Fruit fly (Drosophila melanogaster): ENCODE results near the gene yellow-k.

The yellow-k gene

DNA sequence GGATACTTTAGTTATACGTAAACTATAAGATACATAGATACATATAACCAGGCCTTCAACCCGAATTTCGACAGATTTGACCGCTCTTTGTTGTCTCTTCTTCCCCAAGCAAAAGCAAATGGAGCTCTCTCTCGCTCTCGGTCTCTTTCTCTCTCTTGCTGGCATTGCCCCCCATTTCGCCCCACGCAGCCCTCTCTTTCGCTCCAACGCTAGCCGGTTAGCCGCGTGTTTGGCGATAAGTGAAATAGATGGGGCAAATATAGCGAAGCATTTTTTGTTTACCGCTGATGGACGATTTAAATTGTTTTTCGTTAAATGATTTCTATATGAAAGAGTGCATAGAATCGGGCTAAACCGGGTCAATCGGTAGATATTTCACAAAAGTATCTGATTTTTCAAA lies 6.0 kb upstream of the yellow-k start (continued):
- no peak for TF ChIP-seq luna (GFP tag; optimal IDR thresholded peaks at IDR 0.05)
- TF ChIP-seq CG2199 (GFP tag; IDR thresholded peaks at IDR 0.05) = peak; percentile 40; the same call in 1 of the 3 replicates
- TF ChIP-seq Neu2 (GFP tag; optimal IDR thresholded peaks at IDR 0.05; ENCODE audit: borderline replicate concordance) = no peak
- no peak for TF ChIP-seq E2f1 (GFP tag; IDR thresholded peaks at IDR 0.05)
- TF ChIP-seq ftz-f1 (GFP tag; optimal IDR thresholded peaks at IDR 0.05) = peak; percentile 86
- TF ChIP-seq dm (GFP tag; optimal IDR thresholded peaks at IDR 0.05) = peak; percentile 17
- TF ChIP-seq YL-1 (GFP tag; optimal IDR thresholded peaks at IDR 0.05) = no peak
- TF ChIP-seq so (GFP tag; IDR thresholded peaks at IDR 0.05) = peak; percentile 30; the same call in 1 of the 3 replicates
- TF ChIP-seq her (GFP tag; optimal IDR thresholded peaks at IDR 0.05) = peak; percentile 35
- no peak for TF ChIP-seq Chrac-16 (GFP tag; optimal IDR thresholded peaks at IDR 0.05)
- TF ChIP-seq abd-A (tag; optimal IDR thresholded peaks at IDR 0.05) = peak; percentile 86
- peak; percentile 32 for TF ChIP-seq CG9437 (GFP tag; optimal IDR thresholded peaks at IDR 0.05)
- no peak for TF ChIP-seq H15 (GFP tag; IDR thresholded peaks at IDR 0.05)
- peak; percentile 66 for TF ChIP-seq CG12769 (tag; optimal IDR thresholded peaks at IDR 0.05)
- peak; percentile 25; the same call in 1 of the 2 replicates for TF ChIP-seq hbn (GFP tag; IDR thresholded peaks at IDR 0.05; ENCODE audit: partially characterized antibody)
- no peak for TF ChIP-seq CG9727 (GFP tag; optimal IDR thresholded peaks at IDR 0.05)
- no peak for TF ChIP-seq CG31388 (GFP tag; optimal IDR thresholded peaks at IDR 0.05)
- no peak for TF ChIP-seq CG3065 (GFP tag; optimal IDR thresholded peaks at IDR 0.05)
- TF ChIP-seq Med (GFP tag) = peak; percentile 6
- TF ChIP-seq chn (GFP tag; optimal IDR thresholded peaks at IDR 0.05) = peak; percentile 84
- no peak for TF ChIP-seq D (optimal IDR thresholded peaks at IDR 0.05)
- no peak for TF ChIP-seq D (GFP tag; optimal IDR thresholded peaks at IDR 0.05)
- TF ChIP-seq HLHmδ (GFP tag; optimal IDR thresholded peaks at IDR 0.05) = no peak
- TF ChIP-seq yki (optimal IDR thresholded peaks at IDR 0.05) = peak; percentile 48
- TF ChIP-seq sd (tag; optimal IDR thresholded peaks at IDR 0.05) = peak; percentile 90
- TF ChIP-seq sr (GFP tag; IDR thresholded peaks at IDR 0.05) = no peak
- peak; percentile 49 for TF ChIP-seq lab (GFP tag; optimal IDR thresholded peaks at IDR 0.05)
- no peak for TF ChIP-seq Camta (GFP tag; optimal IDR thresholded peaks at IDR 0.05)
- TF ChIP-seq Hr3 (GFP tag; optimal IDR thresholded peaks at IDR 0.05) = no peak
- TF ChIP-seq Ets97D (GFP tag; optimal IDR thresholded peaks at IDR 0.05) = no peak
- TF ChIP-seq CG15514 (GFP tag; optimal IDR thresholded peaks at IDR 0.05) = peak; percentile 12
- TF ChIP-seq CG3163 (GFP tag; optimal IDR thresholded peaks at IDR 0.05) = peak; percentile 88
- TF ChIP-seq Fer1 (GFP tag; optimal IDR thresholded peaks at IDR 0.05) = peak; percentile 12
- no peak for TF ChIP-seq h (optimal IDR thresholded peaks at IDR 0.05)
- TF ChIP-seq CG8290 (GFP tag; optimal IDR thresholded peaks at IDR 0.05) = peak; percentile 6
- peak in 1 of 2 experiments; percentile 19 for TF ChIP-seq CG8290 (tag; optimal IDR thresholded peaks at IDR 0.05)
- TF ChIP-seq CG1233 (GFP tag; optimal IDR thresholded peaks at IDR 0.05) = peak; percentile 3
- TF ChIP-seq CG13287 (GFP tag; IDR thresholded peaks at IDR 0.05; ENCODE audit: partially characterized antibody) = peak; percentile 68
- no peak for TF ChIP-seq CG8388 (GFP tag; optimal IDR thresholded peaks at IDR 0.05)
- TF ChIP-seq CG7357 (GFP tag; IDR thresholded peaks at IDR 0.05) = no peak
- peak; percentile 13 for TF ChIP-seq CG7556 (GFP tag; optimal IDR thresholded peaks at IDR 0.05)
- no peak for TF ChIP-seq CG2889 (GFP tag; IDR thresholded peaks at IDR 0.05)
- TF ChIP-seq HLH4C (GFP tag; IDR thresholded peaks at IDR 0.05; ENCODE audit: partially characterized antibody) = 0 out of 3 replicates have a peak, but pooled peaks have one; percentile 7
- TF ChIP-seq disco-r (GFP tag; optimal IDR thresholded peaks at IDR 0.05) = no peak
- no peak for TF ChIP-seq HHEX (GFP tag; optimal IDR thresholded peaks at IDR 0.05)
- TF ChIP-seq CG32532 (GFP tag; IDR thresholded peaks at IDR 0.05) = peak; percentile 60; the same call in 1 of the 2 replicates
- peak; percentile 26; the same call in 1 of the 3 replicates for TF ChIP-seq CG11695 (GFP tag; IDR thresholded peaks at IDR 0.05)
- peak in 1 of 2 experiments; percentile 1 for TF ChIP-seq Hr78 (GFP tag; optimal IDR thresholded peaks at IDR 0.05)
- no peak for TF ChIP-seq CG7928 (GFP tag; optimal IDR thresholded peaks at IDR 0.05)
- no peak for TF ChIP-seq nerfin-1 (tag; optimal IDR thresholded peaks at IDR 0.05)
- no peak for TF ChIP-seq prd (optimal IDR thresholded peaks at IDR 0.05)
- no peak for TF ChIP-seq prd (GFP tag; IDR thresholded peaks at IDR 0.05)

All from whole organism, embryonic.